Fruit fly (Drosophila melanogaster) whole organism, embryonic: ENCODE data around the gene CG18675.

Experiments used
- CG10267 ChIP-seq: fragments of 200-800 bp; sonication (Bioruptor generic); optimal IDR thresholded peaks from 2 replicates; lab custom pipeline; 2018; ENCODE audit warnings: missing biosample characterization, mild to moderate bottlenecking, missing genetic modification characterization, moderate library complexity
- CG10431 ChIP-seq: fragments of 200-800 bp; sonication (Bioruptor generic); optimal IDR thresholded peaks from 3 replicates; lab custom pipeline; 2018; ENCODE audit warnings: missing biosample characterization, mild to moderate bottlenecking, missing genetic modification characterization
- CG10654 ChIP-seq: fragments of 200-800 bp; sonication (Bioruptor generic); optimal IDR thresholded peaks from 2 replicates; lab custom pipeline; 2016; ENCODE audit warnings: missing biosample characterization, missing genetic modification characterization
- CG11247 ChIP-seq: fragments of 200-800 bp; sonication (Bioruptor generic); IDR thresholded peaks from 2 replicates; pipeline ENCODE4 v1.3.6; 2022; ENCODE audit warnings: missing biosample characterization, missing genetic modification characterization
- CG12104 ChIP-seq: fragments of 200-800 bp; sonication (Bioruptor generic); optimal IDR thresholded peaks from 3 replicates; lab custom pipeline; 2016; ENCODE audit warnings: missing biosample characterization, missing genetic modification characterization
- CG12155 ChIP-seq: fragments of 200-800 bp; sonication (Bioruptor generic); optimal IDR thresholded peaks from 3 replicates; lab custom pipeline; 2016; ENCODE audit warnings: missing biosample characterization, missing genetic modification characterization
- CG13287 ChIP-seq: fragments of 200-800 bp; sonication (Bioruptor generic); IDR thresholded peaks from 2 replicates; pipeline ENCODE4 v1.3.6; 2022; ENCODE audit warnings: missing biosample characterization, missing genetic modification characterization; ENCODE audit not compliant: partially characterized antibody
- CG14965 ChIP-seq: fragments of 200-800 bp; sonication (Bioruptor generic); optimal IDR thresholded peaks from 2 replicates; lab custom pipeline; 2016; ENCODE audit warnings: missing biosample characterization, missing genetic modification characterization, borderline replicate concordance
- CG16779 ChIP-seq: fragments of 200-800 bp; sonication (Bioruptor generic); IDR thresholded peaks from 2 replicates; pipeline ENCODE4 v1.3.6; 2022; ENCODE audit warnings: missing biosample characterization, missing genetic modification characterization
- CG17328 ChIP-seq: fragments of 200-800 bp; sonication (Bioruptor generic); IDR thresholded peaks from 2 replicates; pipeline ENCODE4 v1.3.6; 2022; ENCODE audit warnings: missing biosample characterization, missing genetic modification characterization
- CG3847 ChIP-seq: fragments of 200-800 bp; sonication (Bioruptor generic); IDR thresholded peaks from 2 replicates; pipeline ENCODE4 v1.3.6; 2022; ENCODE audit warnings: missing biosample characterization, missing genetic modification characterization
- CG4404 ChIP-seq: fragments of 200-800 bp; sonication (Bioruptor generic); IDR thresholded peaks from 2 replicates; pipeline ENCODE4 v1.3.6; 2022; ENCODE audit warnings: missing biosample characterization, missing genetic modification characterization
- CG4617 ChIP-seq: fragments of 200-800 bp; sonication (Bioruptor generic); optimal IDR thresholded peaks from 3 replicates; lab custom pipeline; 2016; ENCODE audit warnings: missing biosample characterization, missing genetic modification characterization, borderline replicate concordance
- CG5953 ChIP-seq: fragments of 200-800 bp; sonication (Bioruptor generic); IDR thresholded peaks from 2 replicates; pipeline ENCODE4 v1.3.6; 2022; ENCODE audit warnings: missing biosample characterization, missing genetic modification characterization
- CG6175 ChIP-seq: fragments of 200-800 bp; sonication (Bioruptor generic); IDR thresholded peaks from 3 replicates; pipeline ENCODE4 v1.3.6; 2022; ENCODE audit warnings: missing biosample characterization, missing genetic modification characterization
- CG6765 ChIP-seq: fragments of 200-800 bp; sonication (Bioruptor generic); optimal IDR thresholded peaks from 3 replicates; lab custom pipeline; 2017; ENCODE audit warnings: missing biosample characterization, mild to moderate bottlenecking, missing genetic modification characterization
- Dll ChIP-seq: fragments of 200-800 bp; sonication (Bioruptor generic); IDR thresholded peaks from 4 replicates; pipeline ENCODE4 v1.3.6; 2022; ENCODE audit warnings: missing biosample characterization, missing genetic modification characterization; ENCODE audit not compliant: partially characterized antibody
- Dp ChIP-seq: fragments of 200-800 bp; sonication (Bioruptor generic); optimal IDR thresholded peaks from 2 replicates; lab custom pipeline; 2018; ENCODE audit warnings: missing biosample characterization, mild to moderate bottlenecking, missing genetic modification characterization, moderate library complexity
- E2f1 ChIP-seq: fragments of 200-800 bp; sonication (Bioruptor generic); IDR thresholded peaks from 2 replicates; pipeline ENCODE4 v1.3.6; 2022; ENCODE audit warnings: missing biosample characterization, missing genetic modification characterization
- Eip74EF ChIP-seq, 2 experiments: fragments of 200-800 bp in 1 of 2; fragments of >200 bp in 1 of 2; sonication (Bioruptor generic) in 1 of 2; optimal IDR thresholded peaks; 2 replicates each; lab custom pipeline; 2017 to 2019; ENCODE audit warnings: missing biosample characterization in 2 of 2, missing genetic modification characterization in 2 of 2, mild to moderate bottlenecking in 1 of 2, moderate library complexity in 1 of 2
- Gug ChIP-seq: fragments of 200-800 bp; sonication (Bioruptor generic); IDR thresholded peaks from 4 replicates; pipeline ENCODE4 v1.3.6; 2022; ENCODE audit warnings: missing biosample characterization, missing genetic modification characterization
- HLH3B ChIP-seq: fragments of 200-800 bp; sonication (Bioruptor generic); IDR thresholded peaks from 2 replicates; pipeline ENCODE4 v1.3.6; 2022; ENCODE audit warnings: missing biosample characterization, missing genetic modification characterization
- Hand ChIP-seq: fragments of 200-800 bp; sonication (Bioruptor generic); optimal IDR thresholded peaks from 2 replicates; lab custom pipeline; 2017; ENCODE audit warnings: mild to moderate bottlenecking, missing biosample characterization, missing genetic modification reagents, missing genetic modification characterization
- Hey ChIP-seq: fragments of 200-800 bp; sonication (Bioruptor generic); optimal IDR thresholded peaks from 3 replicates; lab custom pipeline; 2018; ENCODE audit warnings: missing biosample characterization, mild to moderate bottlenecking, missing genetic modification characterization
- Mad ChIP-seq: fragments of 200-800 bp; sonication (Bioruptor generic); optimal IDR thresholded peaks from 2 replicates; lab custom pipeline; 2016; ENCODE audit warnings: missing biosample characterization, missing genetic modification characterization
- Nf-YA ChIP-seq: fragments of 200-800 bp; sonication (Bioruptor generic); IDR thresholded peaks from 2 replicates; pipeline ENCODE4 v1.3.6; 2022; ENCODE audit warnings: missing biosample characterization, missing genetic modification characterization
- Oaz ChIP-seq: fragments of 200-800 bp; sonication (Bioruptor generic); IDR thresholded peaks from 2 replicates; pipeline ENCODE4 v1.3.6; 2022; ENCODE audit warnings: missing biosample characterization, missing genetic modification characterization
- Oli ChIP-seq: fragments of 200-800 bp; sonication (Bioruptor generic); optimal IDR thresholded peaks from 2 replicates; lab custom pipeline; 2018; ENCODE audit warnings: missing biosample characterization, mild to moderate bottlenecking, missing genetic modification characterization, moderate library complexity
- Opbp ChIP-seq: fragments of 200-800 bp; sonication (Bioruptor generic); IDR thresholded peaks from 3 replicates; pipeline ENCODE4 v1.3.6; 2022; ENCODE audit warnings: missing biosample characterization, missing genetic modification characterization; ENCODE audit not compliant: partially characterized antibody
- TFAM ChIP-seq: fragments of 200-800 bp; sonication (Bioruptor generic); optimal IDR thresholded peaks from 2 replicates; lab custom pipeline; 2017; ENCODE audit warnings: missing biosample characterization, missing genetic modification characterization, inconsistent platforms
- Taf1 ChIP-seq: fragments of 200-800 bp; sonication (Bioruptor generic); IDR thresholded peaks from 2 replicates; pipeline ENCODE4 v1.3.6; 2022; ENCODE audit warnings: missing biosample characterization, missing genetic modification characterization
- Tbp ChIP-seq: fragments of >200 bp; optimal IDR thresholded peaks from 2 replicates; lab custom pipeline; 2018; ENCODE audit warnings: missing biosample characterization, missing genetic modification characterization
- ac ChIP-seq: fragments of 200-800 bp; sonication (Bioruptor generic); optimal IDR thresholded peaks from 3 replicates; lab custom pipeline; 2017; ENCODE audit warnings: missing biosample characterization, mild to moderate bottlenecking, missing genetic modification characterization
- aop ChIP-seq: fragments of 200-800 bp; sonication (Bioruptor generic); IDR thresholded peaks from 2 replicates; pipeline ENCODE4 v1.3.6; 2022; ENCODE audit warnings: missing biosample characterization, missing genetic modification characterization
- da ChIP-seq: fragments of 200-800 bp; sonication (Bioruptor generic); optimal IDR thresholded peaks from 2 replicates; lab custom pipeline; 2016; ENCODE audit warnings: missing biosample characterization, missing genetic modification characterization
- danr ChIP-seq: fragments of 200-800 bp; sonication (Bioruptor generic); IDR thresholded peaks from 2 replicates; pipeline ENCODE4 v1.3.6; 2022; ENCODE audit warnings: missing biosample characterization, missing genetic modification characterization
- ems ChIP-seq: fragments of 200-800 bp; sonication (Bioruptor generic); optimal IDR thresholded peaks from 3 replicates; lab custom pipeline; 2016; ENCODE audit warnings: missing biosample characterization, missing genetic modification characterization
- eve ChIP-seq, 2 experiments: fragments of >200 bp; optimal IDR thresholded peaks; 2 replicates each; lab custom pipeline; 2017; ENCODE audit warnings: missing biosample characterization in 2 of 2, missing genetic modification characterization in 2 of 2
- grau ChIP-seq: fragments of 200-800 bp; optimal IDR thresholded peaks from 3 replicates; lab custom pipeline; 2019; ENCODE audit warnings: missing biosample characterization, mild to moderate bottlenecking, missing genetic modification characterization, moderate library complexity
- gro ChIP-seq: fragments of 200-800 bp; sonication (Bioruptor generic); optimal IDR thresholded peaks from 2 replicates; lab custom pipeline; 2016; ENCODE audit warnings: missing biosample characterization, missing genetic modification characterization
- ind ChIP-seq: fragments of 200-800 bp; sonication (Bioruptor generic); optimal IDR thresholded peaks from 3 replicates; lab custom pipeline; 2016; ENCODE audit warnings: missing biosample characterization, missing genetic modification characterization
- lilli ChIP-seq: fragments of 200-800 bp; sonication (Bioruptor generic); optimal IDR thresholded peaks from 3 replicates; lab custom pipeline; 2016; ENCODE audit warnings: missing biosample characterization, missing genetic modification characterization
- p53 ChIP-seq: fragments of 200-800 bp; sonication (Bioruptor generic); optimal IDR thresholded peaks from 2 replicates; lab custom pipeline; 2016; ENCODE audit warnings: missing biosample characterization, missing genetic modification characterization
- salm ChIP-seq: fragments of 200-800 bp; sonication (Bioruptor generic); optimal IDR thresholded peaks from 2 replicates; lab custom pipeline; 2018; ENCODE audit warnings: missing biosample characterization, mild to moderate bottlenecking, missing genetic modification characterization
- slp2 ChIP-seq: fragments of 200-800 bp; sonication (Bioruptor generic); optimal IDR thresholded peaks from 2 replicates; lab custom pipeline; 2016; ENCODE audit warnings: missing biosample characterization, missing genetic modification characterization
- tap ChIP-seq: fragments of 200-800 bp; optimal IDR thresholded peaks from 3 replicates; lab custom pipeline; 2019; ENCODE audit warnings: missing biosample characterization, mild to moderate bottlenecking, missing genetic modification characterization, moderate library complexity
- trem ChIP-seq: fragments of 200-800 bp; optimal IDR thresholded peaks from 3 replicates; lab custom pipeline; 2019; ENCODE audit warnings: missing biosample characterization, mild to moderate bottlenecking, missing genetic modification characterization, moderate library complexity
- tup ChIP-seq: fragments of 200-800 bp; sonication (Bioruptor generic); optimal IDR thresholded peaks from 2 replicates; lab custom pipeline; 2016; ENCODE audit warnings: missing biosample characterization, mild to moderate bottlenecking, missing genetic modification characterization, moderate library complexity
- zen2 ChIP-seq: fragments of 200-800 bp; sonication (Bioruptor generic); IDR thresholded peaks from 3 replicates; pipeline ENCODE4 v1.3.6; 2022; ENCODE audit warnings: missing biosample characterization, missing genetic modification characterization; ENCODE audit not compliant: partially characterized antibody
- zf30C ChIP-seq: fragments of 200-800 bp; sonication (Bioruptor generic); optimal IDR thresholded peaks from 3 replicates; lab custom pipeline; 2018; ENCODE audit warnings: missing biosample characterization, mild to moderate bottlenecking, missing genetic modification characterization

Gene CG18675

dm6 chr3L:4228187-4228836, 54.6 kb downstream of the CG18675 start (continued):
- TF ChIP-seq CG4617 (peak; percentile 88), danr (GFP tag; lab: Robert Waterston, UW) (peak; percentile 96), CG12104 (GFP tag; lab: Kevin White, UChicago) (peak; percentile 84), E2f1 (GFP tag; lab: Robert Waterston, UW) (peak; percentile 96), TFAM (GFP tag; lab: Kevin White, UChicago) (peak; percentile 86), Eip74EF (GFP tag; optimal IDR thresholded peaks at IDR 0.05; lab: Kevin White, UChicago) (peak in 1 of 2 experiments; percentile 91), zf30C (GFP tag; lab: Kevin White, UChicago) (peak; percentile 91), CG10267 (tag; lab: Kevin White, UChicago) (peak; percentile 90), p53 (GFP tag; lab: Kevin White, UChicago) (peak; percentile 83), Nf-YA (GFP tag; lab: Robert Waterston, UW) (peak; percentile 96), Gug (GFP tag; lab: Robert Waterston, UW) (peak; percentile 93), lilli (GFP tag; lab: Kevin White, UChicago) (peak; percentile 88), CG5953 (GFP tag; lab: Robert Waterston, UW) (peak; percentile 96), Opbp (GFP tag; lab: Robert Waterston, UW) (peak; percentile 42; the same call in 1 of the 3 replicates), CG4404 (peak; percentile 90), ind (GFP tag; lab: Kevin White, UChicago) (peak; percentile 93), CG3847 (peak; percentile 92), CG11247 (GFP tag; lab: Robert Waterston, UW) (peak; percentile 93), salm (peak; percentile 96), CG14965 (GFP tag; lab: Kevin White, UChicago) (peak; percentile 72), CG17328 (peak; percentile 99), Mad (GFP tag; lab: Kevin White, UChicago) (peak; percentile 93), trem (tag; lab: Kevin White, UChicago) (peak; percentile 94), CG6175 (GFP tag; lab: Robert Waterston, UW) (peak; percentile 58; the same call in 2 of the 3 replicates), CG16779 (GFP tag; lab: Robert Waterston, UW) (peak; percentile 78; the same call in 1 of the 2 replicates), CG13287 (GFP tag; lab: Robert Waterston, UW) (no peak), Oaz (GFP tag; lab: Robert Waterston, UW) (peak; percentile 91), Tbp (no peak), gro (GFP tag; lab: Kevin White, UChicago) (peak; percentile 49), CG10654 (peak; percentile 94), CG10431 (GFP tag; lab: Kevin White, UChicago) (peak; percentile 92), tap (tag; lab: Kevin White, UChicago) (peak; percentile 94), slp2 (GFP tag; lab: Kevin White, UChicago) (peak; percentile 94), aop (GFP tag; lab: Robert Waterston, UW) (peak; percentile 95), Hand (GFP tag; lab: Kevin White, UChicago) (peak; percentile 82), Taf1 (GFP tag; lab: Robert Waterston, UW) (peak; percentile 81), CG6765 (peak; percentile 42), tup (peak; percentile 91), da (peak; percentile 83), ac (GFP tag; lab: Kevin White, UChicago) (peak; percentile 82), Dp (GFP tag; lab: Kevin White, UChicago) (peak; percentile 7), Dll (GFP tag; lab: Robert Waterston, UW) (no peak), grau (peak; percentile 94), ems (GFP tag; lab: Kevin White, UChicago) (peak; percentile 95), CG12155 (GFP tag; lab: Kevin White, UChicago) (peak; percentile 85), zen2 (GFP tag; lab: Robert Waterston, UW) (no peak), HLH3B (GFP tag; lab: Robert Waterston, UW) (peak; percentile 98), Hey (tag; lab: Kevin White, UChicago) (peak; percentile 72), eve (GFP tag; optimal IDR thresholded peaks at IDR 0.05; lab: Kevin White, UChicago) (peak in 1 of 2 experiments; percentile 97), Oli (peak; percentile 98)
